Worm (Caenorhabditis elegans): ENCODE measurements around the gene K09E3.2.

ce11 chrX:17157089-17157488, 39.6 kb downstream of the K09E3.2 start:
- no peak for TF ChIP-seq him-1 (tag; optimal IDR thresholded peaks at IDR 0.05)
- no peak for TF ChIP-seq dao-5 (tag; optimal IDR thresholded peaks at IDR 0.05)
